Fruit fly (Drosophila melanogaster): Measurements from ENCODE around the gene CG5282.

dm6 chr3L:20473021-20473799, 47.3 kb upstream of the CG5282 start, which contains the start of the genes CG32428 and CG5969:
- no peak for TF ChIP-seq CTCF (optimal IDR thresholded peaks at IDR 0.05)
- no peak for TF ChIP-seq CG8478 (optimal IDR thresholded peaks at IDR 0.05)
